Fruit fly (Drosophila melanogaster): ENCODE data around the gene Spindly.

Gene Spindly

dm6 chr2L:3573907-3574306 lies 43.8 kb upstream of the Spindly start (continued):
- TF ChIP-seq slbo (GFP tag; IDR thresholded peaks at IDR 0.05) (peak; percentile 55; the same call in 1 of the 2 replicates), CG2202 (tag; optimal IDR thresholded peaks at IDR 0.05) (peak; percentile 77), CG2875 (GFP tag; optimal IDR thresholded peaks at IDR 0.05) (peak; percentile 71), Usf (GFP tag; optimal IDR thresholded peaks at IDR 0.05) (peak; percentile 73), fu2 (GFP tag; optimal IDR thresholded peaks at IDR 0.05) (peak; percentile 35), CG10147 (GFP tag; optimal IDR thresholded peaks at IDR 0.05) (no peak), tll (GFP tag; optimal IDR thresholded peaks at IDR 0.05) (no peak), lmd (GFP tag; IDR thresholded peaks at IDR 0.05) (peak; percentile 74), Hr51 (GFP tag; optimal IDR thresholded peaks at IDR 0.05) (peak in 1 of 2 experiments; percentile 58), bcd (GFP tag; optimal IDR thresholded peaks at IDR 0.05) (peak; percentile 70), cg (GFP tag; optimal IDR thresholded peaks at IDR 0.05) (no peak), peb (GFP tag; IDR thresholded peaks at IDR 0.05) (peak; percentile 75), CTCF (GFP tag; optimal IDR thresholded peaks at IDR 0.05) (no peak), so (GFP tag; IDR thresholded peaks at IDR 0.05) (peak; percentile 70; the same call in 2 of the 3 replicates), CG12744 (GFP tag; optimal IDR thresholded peaks at IDR 0.05) (peak; percentile 35), BtbVII (GFP tag; optimal IDR thresholded peaks at IDR 0.05) (no peak), toy (GFP tag; IDR thresholded peaks at IDR 0.05) (peak; percentile 55; the same call in 1 of the 2 replicates), CG9727 (GFP tag; optimal IDR thresholded peaks at IDR 0.05) (peak; percentile 73), gcm2 (GFP tag; optimal IDR thresholded peaks at IDR 0.05) (peak; percentile 45), pnt (GFP tag; optimal IDR thresholded peaks at IDR 0.05) (peak; percentile 82), CG1529 (GFP tag; optimal IDR thresholded peaks at IDR 0.05) (peak; percentile 70), dm (GFP tag; optimal IDR thresholded peaks at IDR 0.05) (peak; percentile 42), CG1233 (GFP tag; optimal IDR thresholded peaks at IDR 0.05) (peak; percentile 51), Nf-YA (GFP tag; IDR thresholded peaks at IDR 0.05) (peak; percentile 55; the same call in 1 of the 2 replicates), gem (tag; optimal IDR thresholded peaks at IDR 0.05) (peak; percentile 88), Oaz (GFP tag; IDR thresholded peaks at IDR 0.05) (peak; percentile 44; the same call in 1 of the 2 replicates), CG4360 (GFP tag; IDR thresholded peaks at IDR 0.05) (peak; percentile 64; the same call in 1 of the 2 replicates), CG4404 (GFP tag; IDR thresholded peaks at IDR 0.05) (peak; percentile 84), MESR4 (GFP tag; optimal IDR thresholded peaks at IDR 0.05) (no peak), danr (GFP tag; IDR thresholded peaks at IDR 0.05) (peak; percentile 57), CG13287 (GFP tag; IDR thresholded peaks at IDR 0.05; ENCODE audit: partially characterized antibody) (no peak), Oli (tag; optimal IDR thresholded peaks at IDR 0.05) (peak; percentile 84), Ets97D (GFP tag; optimal IDR thresholded peaks at IDR 0.05) (no peak), Chrac-16 (GFP tag; optimal IDR thresholded peaks at IDR 0.05) (peak; percentile 79), CG4328 (GFP tag; optimal IDR thresholded peaks at IDR 0.05) (no peak), vvl (GFP tag; IDR thresholded peaks at IDR 0.05) (peak; percentile 91), CG12769 (tag; optimal IDR thresholded peaks at IDR 0.05) (peak; percentile 80), lilli (GFP tag; optimal IDR thresholded peaks at IDR 0.05) (peak; percentile 62), Fer3 (tag; optimal IDR thresholded peaks at IDR 0.05) (peak; percentile 13), Kr (GFP tag; optimal IDR thresholded peaks at IDR 0.05) (peak; percentile 36), CG2889 (GFP tag; IDR thresholded peaks at IDR 0.05) (no peak), CG4707 (GFP tag; optimal IDR thresholded peaks at IDR 0.05) (peak; percentile 63), CG11560 (tag; IDR thresholded peaks at IDR 0.05) (peak; percentile 26; the same call in 1 of the 3 replicates), vnd (GFP tag; IDR thresholded peaks at IDR 0.05; ENCODE audit: partially characterized antibody) (no peak), CG10274 (GFP tag; optimal IDR thresholded peaks at IDR 0.05) (no peak), hb (GFP tag; IDR thresholded peaks at IDR 0.05; ENCODE audit: partially characterized antibody) (no peak), HLH4C (GFP tag; IDR thresholded peaks at IDR 0.05; ENCODE audit: partially characterized antibody) (no peak), her (GFP tag; optimal IDR thresholded peaks at IDR 0.05) (peak; percentile 53), ash1 (GFP tag; optimal IDR thresholded peaks at IDR 0.05) (no peak), CG9609 (GFP tag; optimal IDR thresholded peaks at IDR 0.05) (peak; percentile 80), wek (GFP tag; optimal IDR thresholded peaks at IDR 0.05) (peak; percentile 54)

Measured in whole organism, embryonic.